Fruit fly (Drosophila melanogaster) whole organism: Measurements from ENCODE around the gene Hmbs.

Experiments used
- CG8478 ChIP-seq: fragments of >200 bp; optimal IDR thresholded peaks from 2 replicates; lab custom pipeline; 2018; ENCODE audit warnings: inconsistent platforms
- Dll ChIP-seq: fragments of >200 bp; optimal IDR thresholded peaks from 2 replicates; lab custom pipeline; 2017
- psq ChIP-seq: fragments of >200 bp; optimal IDR thresholded peaks from 2 replicates; lab custom pipeline; 2017
- usp ChIP-seq: fragments of >200 bp; optimal IDR thresholded peaks from 2 replicates; lab custom pipeline; 2017; ENCODE audit warnings: missing biosample characterization, missing genetic modification characterization, mixed read lengths

DNA sequence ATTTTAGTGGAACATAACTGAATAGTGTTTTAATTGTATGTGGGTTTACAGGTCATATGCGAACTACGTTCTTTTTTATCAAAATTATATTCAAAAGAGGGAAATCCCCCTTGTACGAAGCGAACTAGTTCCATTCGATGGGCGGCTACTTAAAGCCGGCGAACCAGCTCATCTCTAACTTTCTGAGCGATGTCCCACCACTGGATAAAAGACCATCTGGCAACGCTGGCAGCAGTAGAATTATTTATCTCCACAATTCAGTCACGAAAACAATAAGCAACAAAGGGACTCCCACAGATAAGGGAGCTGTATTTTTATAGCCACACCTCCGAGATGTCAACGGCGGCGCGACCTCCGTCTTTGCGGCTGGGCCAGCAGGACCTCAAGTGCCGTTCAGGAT lies 39.0 kb upstream of the Hmbs start, which contains the start of gene Rabex-5:
- TF ChIP-seq psq (lab: Kevin White, UChicago) = no peak
- no peak for TF ChIP-seq usp (GFP tag; lab: Kevin White, UChicago)
- no peak for TF ChIP-seq Dll (lab: Kevin White, UChicago)
- no peak for TF ChIP-seq CG8478 (lab: Kevin White, UChicago)
